Worm (Caenorhabditis elegans): ENCODE results near the gene ZK1248.20.
A peak's percentile ranks its signal among the peaks of the same experiment; 100 is the strongest.

ZK1248.20 gene

DNA sequence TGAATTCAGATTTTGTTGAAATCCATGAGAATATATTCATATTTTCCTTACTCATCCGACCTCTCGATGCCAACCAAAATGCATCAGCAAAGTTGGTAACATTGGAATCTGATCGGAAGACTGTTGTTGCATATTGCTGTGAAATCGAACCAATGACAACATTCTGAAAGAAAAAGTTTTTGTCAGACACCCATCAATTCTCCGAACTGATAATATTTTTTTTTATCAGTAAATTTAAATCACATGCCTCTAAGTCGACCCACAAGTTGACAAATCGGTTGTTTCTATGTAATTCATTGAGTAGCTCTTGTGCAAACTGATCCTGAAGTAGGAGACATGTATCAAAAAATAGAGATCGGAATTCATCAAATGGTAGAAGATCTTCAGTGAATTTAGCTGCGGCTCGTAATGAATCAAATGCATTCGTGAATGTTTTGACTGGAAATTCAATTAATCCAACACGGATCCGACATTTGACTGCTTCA lies 13.5 kb downstream of the ZK1248.20 start, which contains the start of gene col-74 (continued):
- no peak for TF ChIP-seq unc-86 (tag; optimal IDR thresholded peaks at IDR 0.05)

DNA sequence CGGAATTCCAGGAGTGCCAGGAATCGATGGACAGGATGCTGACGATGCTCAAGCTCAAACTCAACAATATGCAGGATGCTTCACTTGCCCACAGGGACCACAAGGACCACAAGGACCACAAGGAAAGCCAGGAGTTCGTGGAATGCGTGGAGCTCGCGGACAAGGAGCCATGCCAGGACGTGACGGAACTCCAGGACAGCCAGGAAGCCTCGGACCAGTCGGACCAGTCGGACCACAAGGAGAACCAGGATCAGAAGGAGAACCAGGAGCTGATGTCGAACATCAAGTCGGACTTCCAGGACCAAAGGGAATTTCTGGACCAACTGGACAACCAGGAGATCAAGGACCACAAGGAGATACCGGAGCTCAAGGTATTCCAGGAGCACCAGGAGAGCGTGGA lies 14.9 kb downstream of the ZK1248.20 start:
- TF ChIP-seq pros-1 (tag; optimal IDR thresholded peaks at IDR 0.05), result no peak
- no peak for TF ChIP-seq tbx-2 (tag; optimal IDR thresholded peaks at IDR 0.05)
- no peak for TF ChIP-seq gmeb-2 (tag; optimal IDR thresholded peaks at IDR 0.05)
- no peak for TF ChIP-seq hlh-6 (tag; optimal IDR thresholded peaks at IDR 0.05)
- no peak for TF ChIP-seq mec-3 (tag; optimal IDR thresholded peaks at IDR 0.05; ENCODE audit: borderline replicate concordance)
- no peak for TF ChIP-seq ztf-16 (tag; optimal IDR thresholded peaks at IDR 0.05)
- no peak for TF ChIP-seq rnt-1 (tag; optimal IDR thresholded peaks at IDR 0.05)
- no peak for TF ChIP-seq fkh-6 (tag; optimal IDR thresholded peaks at IDR 0.05)
- TF ChIP-seq hlh-13 (GFP tag; optimal IDR thresholded peaks at IDR 0.05), result no peak
- no peak for TF ChIP-seq ama-1 (optimal IDR thresholded peaks at IDR 0.05)
- no peak for TF ChIP-seq unc-42 (tag; optimal IDR thresholded peaks at IDR 0.05)
- TF ChIP-seq ceh-19 (GFP tag; optimal IDR thresholded peaks at IDR 0.05), result no peak
- TF ChIP-seq pag-3 (tag; optimal IDR thresholded peaks at IDR 0.05; ENCODE audit: borderline replicate concordance), result no peak
- no peak for TF ChIP-seq pqm-1 (tag; optimal IDR thresholded peaks at IDR 0.05)
- TF ChIP-seq unc-86 (tag; optimal IDR thresholded peaks at IDR 0.05), result no peak
- no peak for TF ChIP-seq ceh-31 (tag; optimal IDR thresholded peaks at IDR 0.05)
- TF ChIP-seq F13H6.1 (tag; optimal IDR thresholded peaks at IDR 0.05), result no peak

DNA sequence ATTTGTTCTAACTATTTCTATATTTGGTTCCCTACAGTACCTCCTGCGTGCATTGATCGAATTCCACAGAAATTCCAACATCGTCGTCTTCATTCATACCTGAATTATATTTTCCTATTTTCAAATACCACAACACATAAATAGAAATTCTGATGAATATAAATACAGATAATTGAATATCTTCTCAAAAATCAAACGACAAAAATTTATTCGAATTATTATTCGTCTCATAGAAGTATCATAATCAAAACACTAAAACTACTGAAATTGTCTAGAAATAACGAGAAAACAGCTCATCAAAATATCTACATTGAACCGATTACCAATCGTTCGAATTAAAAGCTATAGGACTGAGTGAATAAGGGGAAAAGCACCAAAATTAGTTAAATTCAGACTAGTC lies 16.7 kb downstream of the ZK1248.20 start, which contains the start of gene gtap-1:
TSS of gene gtap-1 (minus strand) at position 101 of the 400 bp plus-strand sequence.
- no peak for TF ChIP-seq sox-2 (GFP tag; IDR thresholded peaks at IDR 0.05)
- no peak for TF ChIP-seq gmeb-2 (tag; optimal IDR thresholded peaks at IDR 0.05)
- TF ChIP-seq ceh-30 (tag; optimal IDR thresholded peaks at IDR 0.05), result no peak
- TF ChIP-seq pros-1 (tag; optimal IDR thresholded peaks at IDR 0.05), result no peak
- no peak for TF ChIP-seq pha-4 (tag; optimal IDR thresholded peaks at IDR 0.05)
- TF ChIP-seq ceh-34 (tag; optimal IDR thresholded peaks at IDR 0.05), result no peak
- no peak for TF ChIP-seq C08G9.2 (tag; optimal IDR thresholded peaks at IDR 0.05)
- TF ChIP-seq tbx-7 (tag; optimal IDR thresholded peaks at IDR 0.05), result no peak
- TF ChIP-seq pha-2 (tag; optimal IDR thresholded peaks at IDR 0.05), result no peak
- TF ChIP-seq hlh-8 (tag; optimal IDR thresholded peaks at IDR 0.05), result no peak
- no peak for TF ChIP-seq syd-9 (tag; optimal IDR thresholded peaks at IDR 0.05)

DNA sequence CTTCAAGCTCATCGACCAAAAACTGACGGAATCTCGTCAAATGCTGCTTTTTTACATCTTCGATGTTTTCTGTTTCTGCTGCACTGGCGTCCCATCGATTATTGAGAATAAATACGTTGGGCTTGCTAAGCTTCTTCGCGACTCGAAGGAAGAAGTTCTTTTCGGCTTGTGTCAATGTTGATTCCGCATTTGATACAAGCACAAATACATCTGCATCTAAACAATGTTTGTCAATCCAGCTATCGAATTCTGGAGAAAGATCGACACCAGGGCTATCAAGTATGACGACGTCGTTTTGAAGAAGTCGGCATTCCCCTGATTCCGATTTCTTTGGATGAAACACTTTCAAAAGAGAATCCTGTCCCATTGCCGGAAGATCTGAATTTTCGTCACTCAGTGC lies 18.7 kb downstream of the ZK1248.20 start:
- TF ChIP-seq ceh-31 (tag; optimal IDR thresholded peaks at IDR 0.05) (no peak), T23F11.4 (GFP tag; optimal IDR thresholded peaks at IDR 0.05) (no peak), rnt-1 (tag; optimal IDR thresholded peaks at IDR 0.05) (no peak), nhr-232 (tag; optimal IDR thresholded peaks at IDR 0.05) (no peak)

DNA sequence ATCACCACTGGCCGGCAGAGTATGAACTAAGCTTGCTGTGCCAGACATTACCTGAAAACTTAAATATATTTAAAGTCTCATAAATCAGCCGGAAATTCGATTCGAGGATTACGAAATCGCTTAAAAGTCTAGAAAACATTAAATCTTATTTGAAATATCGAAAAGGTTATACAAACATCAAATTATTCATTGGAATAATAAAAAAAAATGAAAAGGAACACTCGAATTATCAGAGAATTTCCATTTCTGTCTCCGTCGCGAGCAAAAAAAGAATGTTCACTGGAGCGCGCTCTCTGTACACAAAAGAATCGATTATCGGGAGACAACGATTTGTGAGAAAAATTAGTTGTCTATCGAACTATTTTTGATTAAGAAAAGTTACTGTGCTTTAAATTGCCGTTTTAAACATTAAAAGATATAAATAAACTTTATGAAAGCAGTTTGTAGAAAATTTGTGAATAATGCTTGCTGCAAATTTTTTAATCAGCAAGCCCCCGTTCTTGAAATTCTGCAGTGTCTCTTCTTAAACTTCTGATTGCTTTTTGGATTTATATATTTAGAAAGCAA lies 19.8 kb downstream of the ZK1248.20 start, which contains the start of gene fzo-1:
TSS of gene fzo-1 (minus strand) at position 51 of the 567 bp plus-strand sequence.
- TF ChIP-seq ama-1 (optimal IDR thresholded peaks at IDR 0.05) (no peak), hlh-8 (tag; optimal IDR thresholded peaks at IDR 0.05) (peak; percentile 92), ceh-6 (GFP tag; optimal IDR thresholded peaks at IDR 0.05) (no peak), eyg-1 (tag; optimal IDR thresholded peaks at IDR 0.05) (peak; percentile 67), Y22D7AL.16 (tag; optimal IDR thresholded peaks at IDR 0.05) (no peak), fax-1 (tag; optimal IDR thresholded peaks at IDR 0.05) (peak; percentile 90), elt-4 (tag; optimal IDR thresholded peaks at IDR 0.05) (no peak), ceh-18 (tag; optimal IDR thresholded peaks at IDR 0.05) (peak; percentile 28), npax-4 (tag; optimal IDR thresholded peaks at IDR 0.05) (peak; percentile 16), pat-9 (tag; optimal IDR thresholded peaks at IDR 0.05) (no peak), ref-2 (tag; optimal IDR thresholded peaks at IDR 0.05) (peak; percentile 91), K09A11.1 (tag; optimal IDR thresholded peaks at IDR 0.05; ENCODE audit: insufficient read depth) (no peak), ceh-45 (GFP tag; IDR thresholded peaks at IDR 0.05) (no peak), lin-11 (tag; optimal IDR thresholded peaks at IDR 0.05) (no peak), tbx-7 (tag; optimal IDR thresholded peaks at IDR 0.05) (peak; percentile 97), ceh-30 (tag; optimal IDR thresholded peaks at IDR 0.05) (no peak), lim-6 (tag; optimal IDR thresholded peaks at IDR 0.05) (peak; percentile 86), ceh-2 (tag; optimal IDR thresholded peaks at IDR 0.05) (peak; percentile 97), pros-1 (tag; optimal IDR thresholded peaks at IDR 0.05) (no peak), unc-86 (tag; optimal IDR thresholded peaks at IDR 0.05) (peak; percentile 15), ceh-48 (tag; optimal IDR thresholded peaks at IDR 0.05) (peak; percentile 23), ztf-16 (tag; optimal IDR thresholded peaks at IDR 0.05) (peak; percentile 68), sox-4 (tag; optimal IDR thresholded peaks at IDR 0.05) (no peak), pax-1 (tag; optimal IDR thresholded peaks at IDR 0.05) (peak; percentile 49), unc-42 (tag; optimal IDR thresholded peaks at IDR 0.05) (peak; percentile 71)
